Worm (Caenorhabditis elegans) whole organism, L4 larva: ENCODE data around the gene F54D5.23.
A peak's percentile ranks its signal among the peaks of the same experiment; 100 is the strongest.

Source experiments
- F26F4.8 ChIP-seq: fragments of 200-800 bp; sonication (Bioruptor generic); conservative IDR thresholded peaks from 2 replicates; pipeline ENCODE4 v1.3.6; 2022; ENCODE audit warnings: missing genetic modification characterization, missing compliant biosample characterization
- F37D6.2 ChIP-seq: sonication (generic microtip); optimal IDR thresholded peaks from 2 replicates; lab custom pipeline; 2016; ENCODE audit warnings: mild to moderate bottlenecking, missing genetic modification characterization, missing compliant biosample characterization
- F49E8.2 ChIP-seq: sonication (generic microtip); optimal IDR thresholded peaks from 2 replicates; lab custom pipeline; 2016; ENCODE audit warnings: missing compliant biosample characterization, mild to moderate bottlenecking, missing genetic modification characterization, borderline replicate concordance
- T26A8.4 ChIP-seq: fragments of 200-800 bp; sonication (Bioruptor generic); IDR thresholded peaks from 2 replicates; pipeline ENCODE4 v1.3.6; 2022; ENCODE audit warnings: missing genetic modification characterization, missing compliant biosample characterization
- Y48G9A.11 ChIP-seq: fragments of 200-800 bp; sonication (Bioruptor generic); IDR thresholded peaks from 2 replicates; pipeline ENCODE4 v1.3.6; 2022; ENCODE audit warnings: missing genetic modification reagents, missing genetic modification characterization, missing compliant biosample characterization
- ZK337.2 ChIP-seq: fragments of 200-800 bp; sonication (Bioruptor generic); IDR thresholded peaks from 2 replicates; pipeline ENCODE4 v1.3.6; 2022; ENCODE audit warnings: missing genetic modification reagents, missing genetic modification characterization, missing compliant biosample characterization
- aly-2 ChIP-seq: sonication (generic microtip); optimal IDR thresholded peaks from 2 replicates; lab custom pipeline; 2018; ENCODE audit warnings: missing biosample characterization, missing genetic modification characterization
- arid-1 ChIP-seq: fragments of 200-800 bp; sonication (Bioruptor generic); conservative IDR thresholded peaks from 2 replicates; pipeline ENCODE4 v1.3.6; 2022; ENCODE audit warnings: missing genetic modification reagents, missing genetic modification characterization, missing compliant biosample characterization
- ceh-28 ChIP-seq: fragments of 150-350 bp; optimal IDR thresholded peaks from 2 replicates; lab custom pipeline; 2014; ENCODE audit warnings: missing biosample characterization, missing genetic modification reagents, missing genetic modification characterization
- ceh-32 ChIP-seq: sonication (generic microtip); optimal IDR thresholded peaks from 2 replicates; lab custom pipeline; 2016; ENCODE audit warnings: mild to moderate bottlenecking, missing genetic modification characterization, missing compliant biosample characterization; ENCODE audit not compliant: poor library complexity
- ceh-62 ChIP-seq: sonication (generic microtip); optimal IDR thresholded peaks from 2 replicates; lab custom pipeline; 2017; ENCODE audit warnings: missing biosample characterization, missing genetic modification characterization
- cey-2 ChIP-seq: sonication (generic microtip); optimal IDR thresholded peaks from 3 replicates; lab custom pipeline; 2017; ENCODE audit warnings: missing genetic modification characterization, mild to moderate bottlenecking, missing compliant biosample characterization, antibody characterized with exemption, borderline replicate concordance; ENCODE audit not compliant: insufficient read depth
- daf-16 ChIP-seq, 3 experiments: sonication (generic microtip); optimal IDR thresholded peaks; 2 replicates each; lab custom pipeline; 2016 to 2017; ENCODE audit warnings: missing genetic modification characterization in 3 of 3, missing genetic modification reagents in 3 of 3, mild to moderate bottlenecking in 2 of 3, missing compliant biosample characterization in 2 of 3, missing biosample characterization in 1 of 3, moderate library complexity in 1 of 3
- dmd-6 ChIP-seq: fragments of 200-800 bp; sonication (Bioruptor generic); IDR thresholded peaks from 2 replicates; pipeline ENCODE4 v1.3.6; 2022; ENCODE audit warnings: missing genetic modification reagents, missing genetic modification characterization, missing compliant biosample characterization
- dmd-9 ChIP-seq: fragments of 200-800 bp; sonication (Bioruptor generic); IDR thresholded peaks from 2 replicates; pipeline ENCODE4 v1.3.6; 2022; ENCODE audit warnings: missing genetic modification reagents, missing genetic modification characterization, missing compliant biosample characterization
- dpl-1 ChIP-seq: fragments of 150-350 bp; optimal IDR thresholded peaks from 2 replicates; lab custom pipeline; 2014; ENCODE audit warnings: missing biosample characterization, missing genetic modification reagents, missing genetic modification characterization
- egl-27 ChIP-seq: sonication (generic microtip); optimal IDR thresholded peaks from 3 replicates; lab custom pipeline; 2017; ENCODE audit warnings: missing biosample characterization, missing genetic modification reagents, missing genetic modification characterization
- egl-43 ChIP-seq: fragments of 200-800 bp; sonication (Bioruptor generic); IDR thresholded peaks from 2 replicates; pipeline ENCODE4 v1.3.6; 2022; ENCODE audit warnings: missing genetic modification reagents, missing genetic modification characterization, missing compliant biosample characterization
- hlh-30 ChIP-seq: sonication (generic microtip); optimal IDR thresholded peaks from 2 replicates; lab custom pipeline; 2017; ENCODE audit warnings: antibody characterized with exemption, mild to moderate bottlenecking, missing genetic modification characterization, missing compliant biosample characterization; ENCODE audit not compliant: insufficient read depth
- jun-1 ChIP-seq: fragments of 150-350 bp; optimal IDR thresholded peaks from 2 replicates; lab custom pipeline; 2014; ENCODE audit warnings: missing biosample characterization, missing genetic modification reagents, missing genetic modification characterization
- lin-15B ChIP-seq: fragments of 150-350 bp; sonication (generic microtip); optimal IDR thresholded peaks from 3 replicates; lab custom pipeline; 2014; ENCODE audit warnings: missing biosample characterization, missing genetic modification characterization
- lin-29 ChIP-seq: fragments of 200-800 bp; sonication (Bioruptor generic); IDR thresholded peaks from 2 replicates; pipeline ENCODE4 v1.3.6; 2022; ENCODE audit warnings: missing genetic modification reagents, missing genetic modification characterization, missing compliant biosample characterization
- lin-38 ChIP-seq: fragments of 200-800 bp; sonication (Bioruptor generic); IDR thresholded peaks from 2 replicates; pipeline ENCODE4 v1.3.6; 2022; ENCODE audit warnings: missing genetic modification reagents, missing genetic modification characterization, missing compliant biosample characterization
- madf-9 ChIP-seq: fragments of 200-800 bp; sonication (Bioruptor generic); conservative IDR thresholded peaks from 2 replicates; pipeline ENCODE4 v1.3.6; 2022; ENCODE audit warnings: missing genetic modification reagents, missing genetic modification characterization, missing compliant biosample characterization
- mdt-29 ChIP-seq: fragments of 200-800 bp; sonication (Bioruptor generic); IDR thresholded peaks from 2 replicates; pipeline ENCODE4 v1.3.6; 2022; ENCODE audit warnings: missing genetic modification reagents, missing genetic modification characterization, missing compliant biosample characterization
- mxl-3 ChIP-seq: fragments of 200-800 bp; sonication (Bioruptor generic); optimal IDR thresholded peaks from 2 replicates; lab custom pipeline; 2018; ENCODE audit warnings: mild to moderate bottlenecking, missing genetic modification characterization, missing compliant biosample characterization
- nhr-10 ChIP-seq: fragments of 150-350 bp; optimal IDR thresholded peaks from 2 replicates; lab custom pipeline; 2014; ENCODE audit warnings: missing biosample characterization, missing genetic modification characterization
- nhr-102 ChIP-seq: sonication (generic microtip); optimal IDR thresholded peaks from 2 replicates; lab custom pipeline; 2016; ENCODE audit warnings: mild to moderate bottlenecking, missing genetic modification characterization, moderate library complexity, missing compliant biosample characterization
- nhr-25 ChIP-seq: sonication (generic microtip); optimal IDR thresholded peaks from 2 replicates; lab custom pipeline; 2017; ENCODE audit warnings: missing genetic modification characterization, mild to moderate bottlenecking, missing compliant biosample characterization, antibody characterized with exemption, moderate library complexity, borderline replicate concordance; ENCODE audit not compliant: insufficient read depth
- nhr-48 ChIP-seq: sonication (generic microtip); optimal IDR thresholded peaks from 2 replicates; lab custom pipeline; 2016; ENCODE audit warnings: mild to moderate bottlenecking, missing genetic modification characterization, missing compliant biosample characterization
- nhr-76 ChIP-seq: fragments of 150-350 bp; optimal IDR thresholded peaks from 2 replicates; lab custom pipeline; 2014; ENCODE audit warnings: missing biosample characterization, missing genetic modification characterization
- pha-4 ChIP-seq, 2 experiments: fragments of 150-350 bp in 1 of 2; fragments of 200-800 bp in 1 of 2; sonication (Bioruptor generic) in 1 of 2; IDR thresholded peaks in 1 of 2; optimal IDR thresholded peaks in 1 of 2; 2 replicates each; pipeline versions ENCODE4 v1.3.6 to Lab custom; 2014 to 2022; ENCODE audit warnings: missing genetic modification characterization in 2 of 2, missing genetic modification reagents in 2 of 2, missing biosample characterization in 1 of 2, missing compliant biosample characterization in 1 of 2
- php-3 ChIP-seq: fragments of 200-800 bp; sonication (Bioruptor generic); IDR thresholded peaks from 2 replicates; pipeline ENCODE4 v1.3.6; 2022; ENCODE audit warnings: missing genetic modification reagents, missing genetic modification characterization, missing compliant biosample characterization
- rbr-2 ChIP-seq: sonication (generic microtip); optimal IDR thresholded peaks from 2 replicates; lab custom pipeline; 2016; ENCODE audit warnings: missing genotype, missing genetic modification characterization, missing compliant biosample characterization
- snpc-1.2 ChIP-seq: fragments of 200-800 bp; sonication (Bioruptor generic); IDR thresholded peaks from 2 replicates; pipeline ENCODE4 v1.3.6; 2022; ENCODE audit warnings: missing genetic modification reagents, missing genetic modification characterization, missing compliant biosample characterization
- snpc-4 ChIP-seq: fragments of 150-350 bp; optimal IDR thresholded peaks from 2 replicates; lab custom pipeline; 2014; ENCODE audit warnings: missing biosample characterization, missing genetic modification characterization
- tag-97 ChIP-seq: fragments of 200-800 bp; sonication (Bioruptor generic); IDR thresholded peaks from 2 replicates; pipeline ENCODE4 v1.3.6; 2022; ENCODE audit warnings: missing genetic modification characterization, missing compliant biosample characterization
- zag-1 ChIP-seq: fragments of 150-350 bp; optimal IDR thresholded peaks from 2 replicates; lab custom pipeline; 2014; ENCODE audit warnings: missing biosample characterization, missing genetic modification characterization

F54D5.23 gene

DNA sequence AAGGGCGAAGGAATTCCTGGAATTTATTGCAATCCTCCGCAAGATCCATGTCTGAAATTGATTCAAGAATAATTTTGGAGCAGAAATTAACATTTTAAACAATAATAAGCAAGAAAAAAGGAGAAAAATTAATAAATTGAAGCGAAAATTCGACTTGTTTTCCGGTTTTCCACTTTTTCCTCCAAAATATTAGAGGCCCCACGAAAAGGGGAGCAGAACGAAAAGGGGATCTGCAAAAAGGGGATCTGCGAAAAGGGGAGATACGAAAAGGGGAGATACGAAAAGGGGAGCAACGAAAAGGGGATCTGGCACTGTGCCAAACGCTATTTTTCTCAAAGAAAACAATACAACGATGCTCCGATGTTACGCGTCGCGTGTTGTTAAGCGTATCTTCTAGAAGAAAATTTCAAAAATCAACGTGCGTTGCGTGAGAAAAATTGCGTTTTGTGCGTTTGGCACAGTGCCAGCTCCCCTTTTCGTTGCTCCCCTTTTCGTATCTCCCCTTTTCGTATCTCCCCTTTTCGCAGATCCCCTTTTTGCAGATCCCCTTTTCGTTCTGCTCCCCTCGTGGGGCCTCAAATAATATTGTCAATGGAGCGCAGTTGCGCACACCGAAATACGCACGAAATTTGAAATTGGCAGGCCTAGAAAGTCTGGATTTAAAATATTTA, 34.5 kb downstream of the F54D5.23 start, which contains the start of gene Y62F5A.12 (continued):
- TF ChIP-seq arid-1 (peak; percentile 93), F37D6.2 (tag; lab: Kevin White, UChicago) (peak; percentile 79)

DNA sequence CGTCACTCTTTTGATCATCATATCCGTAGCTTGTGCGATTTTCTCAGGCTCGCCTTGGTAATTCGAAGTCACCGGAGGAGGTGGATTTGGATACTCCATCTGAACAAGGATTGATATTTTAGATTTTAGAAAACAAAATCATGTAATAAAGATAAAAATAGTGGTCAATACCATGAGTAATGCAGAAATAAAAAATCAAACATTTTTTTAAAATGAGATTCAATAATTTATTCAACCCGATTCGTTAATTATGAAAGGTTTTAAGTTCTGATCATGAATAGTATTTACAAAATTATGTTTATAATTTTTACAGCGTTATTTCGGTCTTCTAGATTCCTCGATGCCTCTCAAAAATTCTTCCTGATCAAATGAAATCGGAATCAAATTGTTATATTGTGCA, 35.4 kb downstream of the F54D5.23 start, which contains the start of gene mdt-8:
mdt-8 (minus strand) TSS at position 101 of the 400 bp plus-strand sequence.
- TF ChIP-seq dmd-6 (GFP tag; lab: Robert Waterston, UW) (no peak), ZK337.2 (GFP tag; lab: Robert Waterston, UW) (no peak), nhr-48 (tag; lab: Kevin White, UChicago) (no peak), egl-43 (GFP tag; lab: Robert Waterston, UW) (no peak), lin-29 (GFP tag; lab: Robert Waterston, UW) (no peak), ceh-32 (tag; lab: Kevin White, UChicago) (no peak), aly-2 (tag; lab: Kevin White, UChicago) (no peak), tag-97 (no peak), mdt-29 (GFP tag; lab: Robert Waterston, UW) (no peak), mxl-3 (GFP tag; lab: Kevin White, UChicago) (no peak), daf-16 (GFP tag; optimal IDR thresholded peaks at IDR 0.05; lab: Kevin White, UChicago) (no peak), daf-16 (tag; optimal IDR thresholded peaks at IDR 0.05; lab: Kevin White, UChicago) (no peak), F49E8.2 (tag; lab: Kevin White, UChicago) (no peak), hlh-30 (tag; lab: Kevin White, UChicago) (no peak), egl-27 (tag; lab: Kevin White, UChicago) (no peak), nhr-102 (no peak), snpc-1.2 (GFP tag; lab: Robert Waterston, UW) (no peak), dmd-9 (GFP tag; lab: Robert Waterston, UW) (no peak), F26F4.8 (no peak), nhr-10 (tag; lab: Kevin White, UChicago) (no peak)

DNA sequence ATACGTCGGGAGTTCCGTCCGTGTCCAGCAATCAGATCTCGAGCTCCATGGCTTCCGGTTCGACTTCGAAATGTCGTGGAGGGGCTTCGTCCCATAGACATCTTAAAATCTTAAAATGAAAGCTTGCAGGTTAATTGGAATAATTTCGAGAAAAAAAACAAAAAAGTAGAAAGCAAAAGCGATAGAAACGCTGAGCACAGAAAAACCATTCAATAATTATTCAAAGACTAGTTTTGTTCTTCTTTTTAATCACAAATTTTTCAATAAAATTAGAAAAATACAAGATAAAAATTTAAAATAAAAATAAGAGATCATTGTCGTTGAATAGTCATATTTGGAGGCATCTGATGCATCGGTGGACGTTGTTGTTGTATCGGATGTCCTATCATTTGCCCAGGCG, 42.1 kb downstream of the F54D5.23 start, which contains the start of gene age-1:
age-1 (minus strand) TSS at position 101 of the 400 bp plus-strand sequence.
- TF ChIP-seq egl-27 (tag; lab: Kevin White, UChicago) (no peak), nhr-25 (no peak), madf-9 (GFP tag; lab: Robert Waterston, UW) (no peak), jun-1 (tag; lab: Kevin White, UChicago) (no peak), lin-38 (GFP tag; lab: Robert Waterston, UW) (no peak), nhr-76 (tag; lab: Kevin White, UChicago) (no peak), php-3 (GFP tag; lab: Robert Waterston, UW) (no peak), lin-15B (no peak), pha-4 (GFP tag; IDR thresholded peaks at IDR 0.05; lab: Robert Waterston, UW) (no peak), pha-4 (tag; optimal IDR thresholded peaks at IDR 0.05; lab: Kevin White, UChicago) (no peak), snpc-4 (tag; lab: Kevin White, UChicago) (no peak), ceh-62 (tag; lab: Kevin White, UChicago) (no peak), zag-1 (tag; lab: Kevin White, UChicago) (no peak), ceh-28 (tag; lab: Kevin White, UChicago) (no peak)

DNA sequence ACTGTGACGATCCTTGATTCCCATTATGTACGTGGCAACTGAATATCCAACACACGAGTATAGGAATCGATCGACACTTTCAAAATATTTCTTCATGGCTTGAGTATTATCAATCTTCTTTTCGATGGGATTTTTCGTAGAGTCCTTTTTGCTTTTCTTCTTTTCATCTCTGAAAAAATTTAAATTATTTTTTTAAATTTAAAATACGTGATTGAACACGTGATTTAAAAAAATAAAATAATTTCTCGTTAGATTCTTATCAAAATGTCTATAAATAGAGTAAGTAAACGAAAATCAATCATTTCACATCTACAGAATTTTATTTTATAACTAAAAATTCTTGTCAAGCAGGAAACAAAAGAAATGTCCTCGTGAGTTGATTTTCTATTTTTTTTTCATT, 47.8 kb downstream of the F54D5.23 start, which contains the start of gene Y62F5A.10:
Y62F5A.10 (plus strand) TSS at position 301 of the 400 bp plus-strand sequence.
- TF ChIP-seq rbr-2 (tag; lab: Kevin White, UChicago), result no peak
- no peak for TF ChIP-seq Y48G9A.11 (GFP tag; lab: Robert Waterston, UW)
- no peak for TF ChIP-seq cey-2 (tag; lab: Kevin White, UChicago)
- no peak for TF ChIP-seq dpl-1 (GFP tag; lab: Kevin White, UChicago)
- TF ChIP-seq T26A8.4 (GFP tag; lab: Robert Waterston, UW), result no peak
